Worm (Caenorhabditis elegans): ENCODE data around the gene vps-60.
A peak's percentile ranks its signal among the peaks of the same experiment; 100 is the strongest.

The vps-60 gene

DNA sequence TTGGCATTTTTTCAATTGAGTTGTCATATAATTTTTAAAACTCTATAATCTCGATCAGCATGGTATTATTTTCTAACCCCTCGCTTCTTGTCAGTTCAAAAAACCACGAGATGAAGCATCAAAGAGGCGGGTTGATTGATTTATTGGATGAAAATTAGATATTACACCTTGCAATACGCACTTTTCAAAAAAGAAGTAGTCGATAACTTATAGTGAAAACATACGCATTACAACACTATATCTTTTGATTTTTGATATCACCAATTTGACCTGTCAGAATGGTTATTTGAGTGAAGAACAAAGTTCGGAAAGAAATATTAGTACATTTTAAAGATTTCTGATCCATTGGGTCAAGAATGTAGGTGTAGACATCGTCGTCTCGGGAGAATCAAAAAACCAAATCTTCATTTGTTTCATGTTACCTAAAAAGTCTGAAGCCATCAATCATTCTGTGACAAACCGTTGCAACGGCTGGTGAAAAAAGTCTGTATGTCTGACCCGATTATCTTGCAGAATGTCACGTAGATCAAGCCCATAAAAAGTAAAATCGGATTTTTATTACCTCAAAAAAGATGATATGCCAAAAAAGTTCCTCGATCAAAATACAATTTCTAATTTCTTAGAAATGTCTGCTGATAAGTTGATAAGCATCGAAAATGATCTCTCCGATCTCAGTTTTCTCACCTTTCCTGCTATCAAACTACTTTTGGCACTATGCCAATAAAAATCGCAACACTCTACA lies 47.3 kb upstream of the vps-60 start:
- TF ChIP-seq mxl-3 (GFP tag; optimal IDR thresholded peaks at IDR 0.05) (no peak), rbr-2 (tag; optimal IDR thresholded peaks at IDR 0.05) (no peak), dmd-9 (GFP tag; IDR thresholded peaks at IDR 0.05) (no peak), ceh-28 (tag; optimal IDR thresholded peaks at IDR 0.05) (no peak), unc-62 (GFP tag; optimal IDR thresholded peaks at IDR 0.05 in 1 of 2) (peak in 1 of 2 experiments; percentile 92), unc-62 (tag; optimal IDR thresholded peaks at IDR 0.05) (no peak), ceh-32 (tag; optimal IDR thresholded peaks at IDR 0.05; ENCODE audit: poor library complexity) (no peak), mxl-2 (GFP tag; conservative IDR thresholded peaks at IDR 0.05) (0 out of 2 replicates have a peak, but pooled peaks have one; percentile 27), lin-39 (tag; optimal IDR thresholded peaks at IDR 0.05) (no peak), zip-11 (GFP tag; IDR thresholded peaks at IDR 0.05) (no peak), fos-1 (tag; optimal IDR thresholded peaks at IDR 0.05) (no peak), lin-1 (GFP tag; IDR thresholded peaks at IDR 0.05) (no peak), F26F4.8 (GFP tag; conservative IDR thresholded peaks at IDR 0.05) (no peak), nhr-42 (GFP tag; IDR thresholded peaks at IDR 0.05) (no peak), mep-1 (tag; optimal IDR thresholded peaks at IDR 0.05) (no peak), sdz-12 (GFP tag; optimal IDR thresholded peaks at IDR 0.05) (no peak), lsy-2 (tag; optimal IDR thresholded peaks at IDR 0.05) (no peak), nhr-76 (tag; optimal IDR thresholded peaks at IDR 0.05) (no peak), mdt-29 (GFP tag; IDR thresholded peaks at IDR 0.05) (no peak), jun-1 (tag; optimal IDR thresholded peaks at IDR 0.05) (no peak), lir-3 (tag; optimal IDR thresholded peaks at IDR 0.05) (no peak), ama-1 (optimal IDR thresholded peaks at IDR 0.05) (no peak), ceh-62 (tag; optimal IDR thresholded peaks at IDR 0.05) (no peak), arid-1 (GFP tag; conservative IDR thresholded peaks at IDR 0.05) (no peak), daf-8 (GFP tag; IDR thresholded peaks at IDR 0.05) (no peak), Y5F2A.4 (GFP tag; optimal IDR thresholded peaks at IDR 0.05) (no peak), F10B5.3 (tag; optimal IDR thresholded peaks at IDR 0.05) (no peak), tag-97 (GFP tag; IDR thresholded peaks at IDR 0.05) (no peak), Y75B8A.6 (GFP tag; IDR thresholded peaks at IDR 0.05) (no peak), nhr-41 (GFP tag; IDR thresholded peaks at IDR 0.05) (no peak), hmg-1.1 (GFP tag; IDR thresholded peaks at IDR 0.05) (0 out of 2 replicates have a peak, but pooled peaks have one; percentile 13), attf-4 (tag; optimal IDR thresholded peaks at IDR 0.05) (no peak), pqm-1 (tag; optimal IDR thresholded peaks at IDR 0.05) (no peak), ces-1 (GFP tag; optimal IDR thresholded peaks at IDR 0.05) (no peak), spr-1 (tag; optimal IDR thresholded peaks at IDR 0.05) (no peak), lim-7 (GFP tag; IDR thresholded peaks at IDR 0.05) (no peak), ceh-20 (GFP tag; IDR thresholded peaks at IDR 0.05) (peak; percentile 91), D1046.2 (GFP tag; IDR thresholded peaks at IDR 0.05) (no peak), nhr-237 (tag; optimal IDR thresholded peaks at IDR 0.05) (no peak), nhr-6 (tag; optimal IDR thresholded peaks at IDR 0.05) (no peak), daf-12 (tag; optimal IDR thresholded peaks at IDR 0.05) (no peak), ZK337.2 (GFP tag; IDR thresholded peaks at IDR 0.05) (no peak), pha-4 (GFP tag; IDR thresholded peaks at IDR 0.05) (no peak), pha-4 (tag; optimal IDR thresholded peaks at IDR 0.05) (no peak), F44E2.7 (GFP tag; IDR thresholded peaks at IDR 0.05) (no peak), ztf-7 (tag; optimal IDR thresholded peaks at IDR 0.05) (no peak), ZK546.5 (tag; optimal IDR thresholded peaks at IDR 0.05) (no peak), daf-19 (GFP tag; conservative IDR thresholded peaks at IDR 0.05) (no peak), zag-1 (tag; optimal IDR thresholded peaks at IDR 0.05) (no peak), aha-1 (tag) (peak; percentile 87), nhr-11 (tag; optimal IDR thresholded peaks at IDR 0.05) (no peak), lin-29 (GFP tag; IDR thresholded peaks at IDR 0.05) (no peak), lin-15B (tag; optimal IDR thresholded peaks at IDR 0.05) (no peak)
